Worm (Caenorhabditis elegans) whole organism, mixed stage, embryonic: Measurements from ENCODE around the gene F52C9.5.

ENCODE experiments used
- M03D4.4 ChIP-seq: sonication (generic microtip); optimal IDR thresholded peaks from 2 replicates; lab custom pipeline; 2017; ENCODE audit warnings: mild to moderate bottlenecking, missing genetic modification characterization, missing compliant biosample characterization
- bed-3 ChIP-seq: fragments of 200-800 bp; sonication (Bioruptor generic); optimal IDR thresholded peaks from 3 replicates; lab custom pipeline; 2018; ENCODE audit warnings: mild to moderate bottlenecking, missing genetic modification characterization, moderate library complexity, missing compliant biosample characterization
- blmp-1 ChIP-seq: fragments of 150-350 bp; optimal IDR thresholded peaks from 2 replicates; lab custom pipeline; 2014; ENCODE audit warnings: missing biosample characterization, missing genetic modification characterization
- ceh-39 ChIP-seq: fragments of 150-350 bp; optimal IDR thresholded peaks from 2 replicates; lab custom pipeline; 2014; ENCODE audit warnings: missing biosample characterization, missing genetic modification characterization
- ceh-43 ChIP-seq: fragments of 200-800 bp; sonication (Bioruptor generic); optimal IDR thresholded peaks from 2 replicates; lab custom pipeline; 2018; ENCODE audit warnings: mild to moderate bottlenecking, missing genetic modification characterization, moderate library complexity, missing compliant biosample characterization
- ceh-83 ChIP-seq: fragments of 200-800 bp; sonication (Bioruptor generic); optimal IDR thresholded peaks from 2 replicates; lab custom pipeline; 2018; ENCODE audit warnings: mild to moderate bottlenecking, missing genetic modification characterization, missing compliant biosample characterization
- ces-1 ChIP-seq: fragments of 150-350 bp; optimal IDR thresholded peaks from 2 replicates; lab custom pipeline; 2014; ENCODE audit warnings: missing biosample characterization, missing genetic modification reagents, missing genetic modification characterization
- cnd-1 ChIP-seq: fragments of 200-800 bp; sonication (Bioruptor generic); optimal IDR thresholded peaks from 2 replicates; lab custom pipeline; 2018; ENCODE audit warnings: mild to moderate bottlenecking, missing genetic modification characterization, missing compliant biosample characterization
- drap-1 ChIP-seq: fragments of 200-800 bp; sonication (Bioruptor generic); optimal IDR thresholded peaks from 3 replicates; lab custom pipeline; 2018; ENCODE audit warnings: mild to moderate bottlenecking, missing genetic modification characterization, missing compliant biosample characterization
- elt-1 ChIP-seq: sonication (generic microtip); optimal IDR thresholded peaks from 2 replicates; lab custom pipeline; 2017; ENCODE audit warnings: missing genetic modification characterization, mild to moderate bottlenecking, missing compliant biosample characterization, antibody characterized with exemption, moderate library complexity, borderline replicate concordance; ENCODE audit not compliant: insufficient read depth
- elt-3 ChIP-seq: fragments of 150-350 bp; optimal IDR thresholded peaks from 2 replicates; lab custom pipeline; 2014; ENCODE audit warnings: missing biosample characterization, missing genetic modification characterization
- flh-1 ChIP-seq: fragments of 200-800 bp; sonication (Bioruptor generic); optimal IDR thresholded peaks from 2 replicates; lab custom pipeline; 2018; ENCODE audit warnings: mild to moderate bottlenecking, missing genetic modification characterization, moderate library complexity, missing compliant biosample characterization
- ham-2 ChIP-seq: fragments of 200-800 bp; sonication (Bioruptor generic); optimal IDR thresholded peaks from 2 replicates; lab custom pipeline; 2018; ENCODE audit warnings: mild to moderate bottlenecking, missing genetic modification characterization, missing compliant biosample characterization
- hlh-1 ChIP-seq: fragments of 150-350 bp; optimal IDR thresholded peaks from 2 replicates; lab custom pipeline; 2014; ENCODE audit warnings: missing biosample characterization, missing genetic modification reagents, missing genetic modification characterization
- lin-13 ChIP-seq: fragments of 150-350 bp; optimal IDR thresholded peaks from 2 replicates; lab custom pipeline; 2014; ENCODE audit warnings: missing biosample characterization, missing genetic modification characterization
- lin-32 ChIP-seq: fragments of 200-800 bp; sonication (Bioruptor generic); optimal IDR thresholded peaks from 2 replicates; lab custom pipeline; 2018; ENCODE audit warnings: mild to moderate bottlenecking, missing genetic modification characterization, missing compliant biosample characterization
- lsy-2 ChIP-seq: fragments of 150-350 bp; optimal IDR thresholded peaks from 2 replicates; lab custom pipeline; 2014; ENCODE audit warnings: missing biosample characterization, missing genetic modification characterization
- mab-5 ChIP-seq: fragments of 150-350 bp; optimal IDR thresholded peaks from 2 replicates; lab custom pipeline; 2014; ENCODE audit warnings: missing biosample characterization, missing genetic modification characterization
- mep-1 ChIP-seq: fragments of 150-350 bp; optimal IDR thresholded peaks from 2 replicates; lab custom pipeline; 2017; ENCODE audit warnings: missing biosample characterization, missing genetic modification reagents, missing genetic modification characterization, inconsistent platforms
- mls-2 ChIP-seq: sonication (generic microtip); optimal IDR thresholded peaks from 2 replicates; lab custom pipeline; 2016; ENCODE audit warnings: mild to moderate bottlenecking, missing genetic modification characterization, moderate library complexity, missing compliant biosample characterization
- nhr-12 ChIP-seq: fragments of 150-350 bp; optimal IDR thresholded peaks from 2 replicates; lab custom pipeline; 2014; ENCODE audit warnings: missing biosample characterization, missing genetic modification characterization
- nhr-2 ChIP-seq: fragments of 150-350 bp; optimal IDR thresholded peaks from 2 replicates; lab custom pipeline; 2014; ENCODE audit warnings: missing biosample characterization, missing genetic modification characterization
- nhr-237 ChIP-seq: fragments of 150-350 bp; optimal IDR thresholded peaks from 2 replicates; lab custom pipeline; 2014; ENCODE audit warnings: missing biosample characterization, missing genetic modification characterization
- nhr-28 ChIP-seq: fragments of 150-350 bp; optimal IDR thresholded peaks from 2 replicates; lab custom pipeline; 2014; ENCODE audit warnings: missing biosample characterization, missing genetic modification characterization
- nhr-76 ChIP-seq: sonication (generic microtip); optimal IDR thresholded peaks from 2 replicates; lab custom pipeline; 2017; ENCODE audit warnings: missing biosample characterization, missing genetic modification characterization
- pha-4 ChIP-seq: fragments of 150-350 bp; optimal IDR thresholded peaks from 2 replicates; lab custom pipeline; 2018; ENCODE audit warnings: missing biosample characterization, missing genetic modification reagents, missing genetic modification characterization
- sem-2 ChIP-seq: fragments of 200-800 bp; sonication (Bioruptor generic); optimal IDR thresholded peaks from 2 replicates; lab custom pipeline; 2018; ENCODE audit warnings: mild to moderate bottlenecking, missing genetic modification characterization, missing compliant biosample characterization
- snpc-4 ChIP-seq: fragments of 150-350 bp; optimal IDR thresholded peaks from 2 replicates; lab custom pipeline; 2014; ENCODE audit warnings: missing biosample characterization, missing genetic modification characterization
- sptf-1 ChIP-seq: sonication (generic microtip); optimal IDR thresholded peaks from 2 replicates; lab custom pipeline; 2017; ENCODE audit warnings: mild to moderate bottlenecking, missing genetic modification characterization, moderate library complexity, missing compliant biosample characterization
- tbx-8 ChIP-seq: fragments of 200-800 bp; sonication (Bioruptor generic); optimal IDR thresholded peaks from 2 replicates; lab custom pipeline; 2018; ENCODE audit warnings: mild to moderate bottlenecking, missing genetic modification characterization, moderate library complexity, missing compliant biosample characterization
- unc-120 ChIP-seq: sonication (generic microtip); optimal IDR thresholded peaks from 2 replicates; lab custom pipeline; 2017; ENCODE audit warnings: missing genetic modification characterization, missing compliant biosample characterization; ENCODE audit not compliant: poor library complexity, severe bottlenecking
- unc-39 ChIP-seq: fragments of 150-350 bp; optimal IDR thresholded peaks from 2 replicates; lab custom pipeline; 2014; ENCODE audit warnings: missing biosample characterization, missing genetic modification characterization
- unc-62 ChIP-seq: fragments of 150-350 bp; optimal IDR thresholded peaks from 2 replicates; lab custom pipeline; 2014; ENCODE audit warnings: missing biosample characterization, missing genetic modification reagents, missing genetic modification characterization
- zip-8 ChIP-seq: fragments of 150-350 bp; optimal IDR thresholded peaks from 2 replicates; lab custom pipeline; 2014; ENCODE audit warnings: missing biosample characterization, missing genetic modification characterization
- ztf-11 ChIP-seq: fragments of 150-350 bp; optimal IDR thresholded peaks from 2 replicates; lab custom pipeline; 2014; ENCODE audit warnings: missing biosample characterization, missing genetic modification characterization

Gene F52C9.5

DNA sequence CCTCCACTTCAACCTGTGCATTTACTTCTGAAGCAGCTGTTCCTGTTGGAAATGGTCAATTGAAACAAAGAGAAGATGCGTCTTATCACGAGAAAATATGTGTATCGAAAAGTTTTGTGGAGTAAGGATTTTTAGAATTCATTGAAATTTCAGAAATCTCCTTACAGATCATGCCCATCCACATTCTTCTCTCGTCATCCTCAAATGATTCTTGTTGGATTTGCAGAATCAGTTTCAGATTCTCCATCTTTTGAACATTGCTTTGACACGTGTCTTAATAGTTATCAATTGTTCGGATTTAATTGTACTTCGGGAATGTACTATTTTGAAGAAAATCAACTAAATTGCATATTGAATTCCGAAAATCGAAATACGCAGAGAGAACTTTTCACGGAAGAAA lies 2.0 kb downstream of the F52C9.5 start:
- TF ChIP-seq hlh-1 (tag; lab: Kevin White, UChicago) (no peak), bed-3 (GFP tag; lab: Kevin White, UChicago) (no peak), lin-13 (tag; lab: Kevin White, UChicago) (no peak), ces-1 (GFP tag; lab: Kevin White, UChicago) (no peak), pha-4 (tag; lab: Kevin White, UChicago) (no peak), mep-1 (no peak), ceh-43 (no peak)

DNA sequence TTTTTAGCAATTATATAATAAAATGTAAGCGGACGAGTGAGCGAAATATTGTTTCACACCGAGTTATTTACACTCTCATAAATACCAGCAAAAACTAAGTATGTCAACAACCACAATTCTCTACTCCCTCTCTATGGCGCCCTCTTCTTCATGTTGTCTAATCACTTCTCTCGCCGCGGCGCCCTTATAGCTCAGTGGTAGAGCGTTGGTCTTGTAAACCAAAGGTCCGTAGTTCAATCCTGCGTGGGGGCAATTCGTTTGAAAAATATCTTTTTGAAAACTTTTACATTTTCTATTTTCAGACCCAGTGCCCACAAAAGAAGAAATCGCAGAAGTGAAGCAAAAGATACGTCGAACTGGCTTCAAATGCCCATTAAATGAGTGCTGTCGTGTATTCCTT lies 3.7 kb downstream of the F52C9.5 start:
- TF ChIP-seq mls-2 (tag; lab: Kevin White, UChicago): peak; percentile 78
- TF ChIP-seq ham-2 (GFP tag; lab: Kevin White, UChicago): peak; percentile 51
- TF ChIP-seq bed-3 (GFP tag; lab: Kevin White, UChicago): peak; percentile 69
- TF ChIP-seq sptf-1 (tag; lab: Kevin White, UChicago): peak; percentile 75
- TF ChIP-seq ceh-43: peak; percentile 38
- peak; percentile 21 for TF ChIP-seq hlh-1 (tag; lab: Kevin White, UChicago)
- TF ChIP-seq drap-1 (GFP tag; lab: Kevin White, UChicago): peak; percentile 73
- no peak for TF ChIP-seq nhr-12 (tag; lab: Kevin White, UChicago)
- peak; percentile 63 for TF ChIP-seq lin-32 (GFP tag; lab: Kevin White, UChicago)
- peak; percentile 59 for TF ChIP-seq unc-120 (tag; lab: Kevin White, UChicago)
- no peak for TF ChIP-seq sem-2 (GFP tag; lab: Kevin White, UChicago)
- peak; percentile 15 for TF ChIP-seq cnd-1
- TF ChIP-seq nhr-2: no peak
- TF ChIP-seq M03D4.4: peak; percentile 39

DNA sequence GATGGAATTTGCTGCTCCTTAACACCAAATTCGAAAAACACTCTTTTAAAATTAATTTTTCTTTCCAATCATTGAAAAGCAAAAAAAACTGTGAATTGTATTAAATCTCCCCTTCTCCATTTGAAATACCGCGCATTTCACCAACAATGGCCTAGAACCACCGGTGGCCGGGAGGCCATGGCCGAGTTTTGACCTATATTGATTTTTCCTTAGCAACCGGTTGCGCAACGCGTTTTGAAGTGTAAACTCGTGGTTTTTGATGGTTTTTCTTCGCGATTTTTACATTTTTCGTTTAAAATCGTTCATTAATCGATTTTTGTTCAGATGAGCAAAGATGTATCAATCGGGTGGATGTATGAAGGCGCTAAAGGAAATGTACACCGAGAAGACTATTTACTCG lies 6.3 kb downstream of the F52C9.5 start, which contains the start of gene mog-3:
mog-3 (plus strand) TSS at position 319 of the 400 bp plus-strand sequence.
- TF ChIP-seq zip-8 (tag; lab: Kevin White, UChicago) (peak; percentile 87), sptf-1 (tag; lab: Kevin White, UChicago) (peak; percentile 56), cnd-1 (peak; percentile 30), mls-2 (tag; lab: Kevin White, UChicago) (no peak), nhr-76 (no peak), nhr-28 (no peak), hlh-1 (tag; lab: Kevin White, UChicago) (peak; percentile 27), nhr-2 (peak; percentile 79), blmp-1 (tag; lab: Kevin White, UChicago) (no peak), ham-2 (GFP tag; lab: Kevin White, UChicago) (peak; percentile 12), drap-1 (GFP tag; lab: Kevin White, UChicago) (no peak), lsy-2 (tag; lab: Kevin White, UChicago) (peak; percentile 58), unc-39 (tag; lab: Kevin White, UChicago) (no peak), sem-2 (GFP tag; lab: Kevin White, UChicago) (no peak), ceh-43 (no peak), lin-32 (GFP tag; lab: Kevin White, UChicago) (peak; percentile 6), unc-62 (no peak), nhr-237 (no peak), pha-4 (tag; lab: Kevin White, UChicago) (peak; percentile 25), ces-1 (GFP tag; lab: Kevin White, UChicago) (peak; percentile 58), ceh-83 (GFP tag; lab: Kevin White, UChicago) (no peak), flh-1 (GFP tag; lab: Kevin White, UChicago) (no peak), elt-1 (no peak), unc-120 (tag; lab: Kevin White, UChicago) (peak; percentile 34), ceh-39 (tag; lab: Kevin White, UChicago) (peak; percentile 40), elt-3 (tag; lab: Kevin White, UChicago) (no peak), mep-1 (peak; percentile 73), nhr-12 (tag; lab: Kevin White, UChicago) (no peak), M03D4.4 (no peak), bed-3 (GFP tag; lab: Kevin White, UChicago) (no peak), snpc-4 (no peak), mab-5 (tag; lab: Kevin White, UChicago) (no peak), ztf-11 (tag; lab: Kevin White, UChicago) (no peak), lin-13 (tag; lab: Kevin White, UChicago) (peak; percentile 29), tbx-8 (GFP tag; lab: Kevin White, UChicago) (no peak)
